Fruit fly (Drosophila melanogaster): ENCODE measurements around the gene CG4829.

Gene CG4829

dm6 chrX:16849517-16849916, 38.0 kb downstream of the CG4829 start (continued):
- TF ChIP-seq CG1233 (GFP tag; optimal IDR thresholded peaks at IDR 0.05) (no peak), Hmr (GFP tag; optimal IDR thresholded peaks at IDR 0.05) (no peak), CG14710 (tag; optimal IDR thresholded peaks at IDR 0.05) (no peak), Fer3 (tag; optimal IDR thresholded peaks at IDR 0.05) (no peak)

DNA sequence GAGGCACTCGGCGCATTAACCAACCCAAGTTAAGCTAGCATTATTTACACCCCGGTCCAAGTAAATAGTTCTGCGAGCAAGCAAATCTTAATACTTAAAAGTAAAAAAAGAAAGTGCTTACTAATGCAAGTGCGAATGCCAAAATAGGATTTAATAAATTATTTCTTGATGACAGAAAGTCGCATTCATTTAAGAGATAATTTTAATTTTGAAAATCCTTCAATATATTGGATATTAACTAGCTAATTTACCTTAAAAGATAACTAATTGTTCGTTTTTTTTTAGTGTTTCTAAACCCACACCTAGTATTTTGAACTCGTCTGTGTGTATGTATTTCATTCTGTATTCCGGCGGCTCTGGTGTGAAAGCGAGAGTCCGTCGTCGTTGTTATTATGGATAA, 43.2 kb downstream of the CG4829 start:
- peak; percentile 54 for TF ChIP-seq bcd (GFP tag; optimal IDR thresholded peaks at IDR 0.05)
- peak; percentile 13 to 44 for TF ChIP-seq chif (GFP tag; optimal IDR thresholded peaks at IDR 0.05)
- TF ChIP-seq slbo (GFP tag; IDR thresholded peaks at IDR 0.05): peak; percentile 38; the same call in 1 of the 2 replicates
- TF ChIP-seq unpg (GFP tag; optimal IDR thresholded peaks at IDR 0.05): peak; percentile 73
- no peak for TF ChIP-seq CG3847 (GFP tag; IDR thresholded peaks at IDR 0.05)
- peak; percentile 40 for TF ChIP-seq NfI (GFP tag; optimal IDR thresholded peaks at IDR 0.05)
- peak; percentile 28 for TF ChIP-seq tio (GFP tag; optimal IDR thresholded peaks at IDR 0.05)
- peak; percentile 39 for TF ChIP-seq Hmr (GFP tag; optimal IDR thresholded peaks at IDR 0.05)
- peak; percentile 38 for TF ChIP-seq cwo (GFP tag; optimal IDR thresholded peaks at IDR 0.05)
- TF ChIP-seq prd (optimal IDR thresholded peaks at IDR 0.05): no peak
- peak; percentile 42; the same call in 2 of the 3 replicates for TF ChIP-seq prd (GFP tag; IDR thresholded peaks at IDR 0.05)
- TF ChIP-seq salm (tag; optimal IDR thresholded peaks at IDR 0.05): peak; percentile 39
- peak; percentile 16 for TF ChIP-seq mam (GFP tag; optimal IDR thresholded peaks at IDR 0.05)
- peak; percentile 55 for TF ChIP-seq CG8388 (GFP tag; optimal IDR thresholded peaks at IDR 0.05)
- peak; percentile 14; the same call in 1 of the 3 replicates for TF ChIP-seq ase (GFP tag; IDR thresholded peaks at IDR 0.05)
- 0 out of 2 replicates have a peak, but pooled peaks have one; percentile 48 for TF ChIP-seq seq (GFP tag; IDR thresholded peaks at IDR 0.05)
- no peak for TF ChIP-seq Hey (tag; optimal IDR thresholded peaks at IDR 0.05)
- peak; percentile 44 for TF ChIP-seq Ssrp (tag; optimal IDR thresholded peaks at IDR 0.05)
- TF ChIP-seq CG10147 (GFP tag; optimal IDR thresholded peaks at IDR 0.05): peak; percentile 56
- TF ChIP-seq CG10431 (GFP tag; optimal IDR thresholded peaks at IDR 0.05): no peak
- TF ChIP-seq Mad (GFP tag; optimal IDR thresholded peaks at IDR 0.05): no peak
- peak; percentile 77 for TF ChIP-seq CG11695 (GFP tag; IDR thresholded peaks at IDR 0.05)
- TF ChIP-seq CG7839 (tag; optimal IDR thresholded peaks at IDR 0.05): peak; percentile 70
- TF ChIP-seq row (GFP tag; IDR thresholded peaks at IDR 0.05): peak; percentile 49; the same call in 2 of the 3 replicates
- peak; percentile 1 for TF ChIP-seq HHEX (GFP tag; optimal IDR thresholded peaks at IDR 0.05)
- TF ChIP-seq CG17361 (GFP tag; IDR thresholded peaks at IDR 0.05): peak; percentile 74
- no peak for TF ChIP-seq CG8281 (tag; optimal IDR thresholded peaks at IDR 0.05)
- TF ChIP-seq CG5180 (GFP tag; optimal IDR thresholded peaks at IDR 0.05): peak; percentile 37
- peak; percentile 69 for TF ChIP-seq Asciz (GFP tag; optimal IDR thresholded peaks at IDR 0.05)
- peak; percentile 43 for TF ChIP-seq BtbVII (GFP tag; optimal IDR thresholded peaks at IDR 0.05)
- TF ChIP-seq CG9437 (GFP tag; optimal IDR thresholded peaks at IDR 0.05): peak; percentile 37
- TF ChIP-seq eve (GFP tag; optimal IDR thresholded peaks at IDR 0.05): peak in 1 of 2 experiments; percentile 69
- no peak for TF ChIP-seq Stat92E (GFP tag; optimal IDR thresholded peaks at IDR 0.05)
- no peak for TF ChIP-seq CG18011 (GFP tag; optimal IDR thresholded peaks at IDR 0.05)
- peak; percentile 75 for TF ChIP-seq CG15269 (tag; optimal IDR thresholded peaks at IDR 0.05)
- peak; percentile 43 for TF ChIP-seq ewg (GFP tag; optimal IDR thresholded peaks at IDR 0.05)
- TF ChIP-seq CoRest (tag; optimal IDR thresholded peaks at IDR 0.05): peak; percentile 71
- TF ChIP-seq z (GFP tag; IDR thresholded peaks at IDR 0.05): no peak
- TF ChIP-seq onecut (GFP tag; IDR thresholded peaks at IDR 0.05): peak; percentile 36; the same call in 1 of the 2 replicates
- TF ChIP-seq CG1233 (GFP tag; optimal IDR thresholded peaks at IDR 0.05): peak; percentile 49
- no peak for TF ChIP-seq CG3995 (GFP tag; optimal IDR thresholded peaks at IDR 0.05)
- TF ChIP-seq CG13287 (GFP tag; IDR thresholded peaks at IDR 0.05; ENCODE audit: partially characterized antibody): no peak
- TF ChIP-seq CG2202 (tag; optimal IDR thresholded peaks at IDR 0.05): no peak
- no peak for TF ChIP-seq CG8359 (GFP tag; optimal IDR thresholded peaks at IDR 0.05; ENCODE audit: borderline replicate concordance)
- TF ChIP-seq Xbp1 (GFP tag; optimal IDR thresholded peaks at IDR 0.05): peak; percentile 47

All from whole organism, embryonic.